Worm (Caenorhabditis elegans) whole organism, young adult: Measurements from ENCODE around the gene irg-4.

Experiments
- egrh-3 ChIP-seq: fragments of 200-800 bp; sonication (Bioruptor generic); IDR thresholded peaks from 2 replicates; pipeline ENCODE4 v1.3.6; 2022; ENCODE audit warnings: missing genetic modification reagents, missing genetic modification characterization, missing compliant biosample characterization
- lsl-1 ChIP-seq: fragments of 200-800 bp; sonication (Bioruptor generic); optimal IDR thresholded peaks from 2 replicates; lab custom pipeline; 2018; ENCODE audit warnings: mild to moderate bottlenecking, missing genetic modification characterization, moderate library complexity, missing compliant biosample characterization
- nhr-179 ChIP-seq: sonication (generic microtip); optimal IDR thresholded peaks from 2 replicates; lab custom pipeline; 2016; ENCODE audit warnings: mild to moderate bottlenecking, missing genetic modification characterization, missing compliant biosample characterization
- nhr-27 ChIP-seq: fragments of 200-800 bp; sonication (Bioruptor generic); optimal IDR thresholded peaks from 2 replicates; lab custom pipeline; 2018; ENCODE audit warnings: mild to moderate bottlenecking, missing genetic modification characterization, moderate library complexity, missing compliant biosample characterization
- pbrm-1 ChIP-seq: fragments of 200-800 bp; sonication (Bioruptor generic); IDR thresholded peaks from 2 replicates; pipeline ENCODE4 v1.3.6; 2022; ENCODE audit warnings: missing genetic modification reagents, missing genetic modification characterization, missing compliant biosample characterization
- sea-2 ChIP-seq: fragments of 200-800 bp; sonication (Bioruptor generic); IDR thresholded peaks from 2 replicates; pipeline ENCODE4 v1.3.6; 2022; ENCODE audit warnings: missing genetic modification characterization, missing compliant biosample characterization
- tbp1 ChIP-seq: fragments of 200-800 bp; sonication (Bioruptor generic); optimal IDR thresholded peaks from 2 replicates; lab custom pipeline; 2018; ENCODE audit warnings: mild to moderate bottlenecking, missing genetic modification characterization, missing compliant biosample characterization

- TF ChIP-seq nhr-179 (tag; lab: Kevin White, UChicago) (no peak), egrh-3 (GFP tag; lab: Robert Waterston, UW) (no peak), pbrm-1 (no peak), lsl-1 (GFP tag; lab: Kevin White, UChicago) (no peak), sea-2 (GFP tag; lab: Robert Waterston, UW) (no peak), nhr-27 (no peak), tbp1 (no peak)
Measured at ce11 chrIV:12403440-12403839, 32.2 kb upstream of the irg-4 start.
